Fruit fly (Drosophila melanogaster) whole organism, embryonic: ENCODE results near the gene Rab9Fa.

Experiments
- Bgb ChIP-seq: fragments of 200-800 bp; sonication (Bioruptor generic); IDR thresholded peaks from 2 replicates; pipeline ENCODE4 v1.3.6; 2022; ENCODE audit warnings: missing biosample characterization, missing genetic modification characterization; ENCODE audit not compliant: partially characterized antibody
- CG10274 ChIP-seq: fragments of 200-800 bp; sonication (Bioruptor generic); optimal IDR thresholded peaks from 3 replicates; lab custom pipeline; 2017; ENCODE audit warnings: missing biosample characterization, mild to moderate bottlenecking, missing genetic modification characterization
- CG10462 ChIP-seq: fragments of 200-800 bp; sonication (Bioruptor generic); optimal IDR thresholded peaks from 2 replicates; lab custom pipeline; 2016; ENCODE audit warnings: missing biosample characterization, missing genetic modification characterization
- CG10959 ChIP-seq: fragments of 200-800 bp; sonication (Bioruptor generic); IDR thresholded peaks from 2 replicates; pipeline ENCODE4 v1.3.6; 2022; ENCODE audit warnings: missing biosample characterization, missing genetic modification characterization
- CG12155 ChIP-seq: fragments of 200-800 bp; sonication (Bioruptor generic); optimal IDR thresholded peaks from 3 replicates; lab custom pipeline; 2016; ENCODE audit warnings: missing biosample characterization, missing genetic modification characterization
- CG12236 ChIP-seq: fragments of 200-800 bp; sonication (Bioruptor generic); optimal IDR thresholded peaks from 2 replicates; lab custom pipeline; 2016; ENCODE audit warnings: missing biosample characterization, missing genetic modification characterization
- CG13775 ChIP-seq: fragments of 200-800 bp; sonication (Bioruptor generic); optimal IDR thresholded peaks from 3 replicates; lab custom pipeline; 2017; ENCODE audit warnings: missing biosample characterization, mild to moderate bottlenecking, missing genetic modification characterization
- CG13894 ChIP-seq: fragments of 200-800 bp; sonication (Bioruptor generic); optimal IDR thresholded peaks from 3 replicates; lab custom pipeline; 2018; ENCODE audit warnings: missing biosample characterization, mild to moderate bottlenecking, missing genetic modification characterization, moderate library complexity
- CG14667 ChIP-seq: fragments of 200-800 bp; sonication (Bioruptor generic); IDR thresholded peaks from 2 replicates; pipeline ENCODE4 v1.3.6; 2022; ENCODE audit warnings: missing biosample characterization, missing genetic modification characterization
- CG15601 ChIP-seq: fragments of 200-800 bp; sonication (Bioruptor generic); optimal IDR thresholded peaks from 3 replicates; lab custom pipeline; 2019; ENCODE audit warnings: missing biosample characterization, mild to moderate bottlenecking, missing genetic modification characterization, moderate library complexity
- CG1603 ChIP-seq: fragments of 200-800 bp; sonication (Bioruptor generic); optimal IDR thresholded peaks from 2 replicates; lab custom pipeline; 2019; ENCODE audit warnings: missing biosample characterization, mild to moderate bottlenecking, missing genetic modification characterization, moderate library complexity
- CG17361 ChIP-seq: fragments of 200-800 bp; sonication (Bioruptor generic); IDR thresholded peaks from 3 replicates; pipeline ENCODE4 v1.3.6; 2022; ENCODE audit warnings: missing biosample characterization, missing genetic modification characterization
- CG18011 ChIP-seq: fragments of 200-800 bp; sonication (Bioruptor generic); optimal IDR thresholded peaks from 2 replicates; lab custom pipeline; 2017; ENCODE audit warnings: missing biosample characterization, missing genetic modification characterization, mild to moderate bottlenecking, moderate library complexity, missing genotype
- CG18619 ChIP-seq: fragments of 200-800 bp; sonication (Bioruptor generic); optimal IDR thresholded peaks from 3 replicates; lab custom pipeline; 2017; ENCODE audit warnings: missing biosample characterization, mild to moderate bottlenecking, missing genetic modification characterization
- CG3065 ChIP-seq: fragments of 200-800 bp; sonication (Bioruptor generic); optimal IDR thresholded peaks from 2 replicates; lab custom pipeline; 2016; ENCODE audit warnings: missing biosample characterization, missing genetic modification characterization
- CG4730 ChIP-seq: fragments of 200-800 bp; sonication (Bioruptor generic); IDR thresholded peaks from 2 replicates; pipeline ENCODE4 v1.3.6; 2022; ENCODE audit warnings: missing biosample characterization, missing genetic modification characterization
- CG7357 ChIP-seq: fragments of 200-800 bp; sonication (Bioruptor generic); IDR thresholded peaks from 3 replicates; pipeline ENCODE4 v1.3.6; 2022; ENCODE audit warnings: missing biosample characterization, missing genetic modification characterization
- CG7745 ChIP-seq: fragments of 200-800 bp; sonication (Bioruptor generic); optimal IDR thresholded peaks from 2 replicates; lab custom pipeline; 2018; ENCODE audit warnings: missing biosample characterization, mild to moderate bottlenecking, missing genetic modification characterization, moderate library complexity
- CG8924 ChIP-seq: fragments of 200-800 bp; optimal IDR thresholded peaks from 3 replicates; lab custom pipeline; 2019; ENCODE audit warnings: missing biosample characterization, mild to moderate bottlenecking, missing genetic modification characterization, moderate library complexity
- CG9727 ChIP-seq: fragments of 200-800 bp; sonication (Bioruptor generic); optimal IDR thresholded peaks from 3 replicates; lab custom pipeline; 2017; ENCODE audit warnings: missing biosample characterization, mild to moderate bottlenecking, missing genetic modification characterization
- Chrac-16 ChIP-seq: fragments of 200-800 bp; sonication (Bioruptor generic); optimal IDR thresholded peaks from 3 replicates; lab custom pipeline; 2016; ENCODE audit warnings: missing biosample characterization, missing genetic modification characterization
- D ChIP-seq, 2 experiments: fragments of 200-800 bp in 1 of 2; fragments of >200 bp in 1 of 2; sonication (Bioruptor generic) in 1 of 2; optimal IDR thresholded peaks; 2 replicates in 1 of 2; 3 replicates in 1 of 2; lab custom pipeline; 2017; ENCODE audit warnings: mild to moderate bottlenecking in 1 of 2, missing biosample characterization in 1 of 2, missing genetic modification characterization in 1 of 2, missing genetic modification reagents in 1 of 2
- D19B ChIP-seq: fragments of 200-800 bp; sonication (Bioruptor generic); optimal IDR thresholded peaks from 2 replicates; lab custom pipeline; 2017; ENCODE audit warnings: missing biosample characterization, mild to moderate bottlenecking, missing genetic modification characterization
- HLH4C ChIP-seq: fragments of 200-800 bp; sonication (Bioruptor generic); IDR thresholded peaks from 3 replicates; pipeline ENCODE4 v1.3.6; 2022; ENCODE audit warnings: missing biosample characterization, missing genetic modification characterization; ENCODE audit not compliant: partially characterized antibody
- Hr39 ChIP-seq: fragments of >200 bp; optimal IDR thresholded peaks from 2 replicates; lab custom pipeline; 2017
- Kr ChIP-seq: fragments of 200-800 bp; sonication (Bioruptor generic); optimal IDR thresholded peaks from 2 replicates; lab custom pipeline; 2017; ENCODE audit warnings: missing biosample characterization, mild to moderate bottlenecking, missing genetic modification characterization
- Nf-YB ChIP-seq: fragments of 200-800 bp; sonication (Bioruptor generic); optimal IDR thresholded peaks from 3 replicates; lab custom pipeline; 2019; ENCODE audit warnings: missing biosample characterization, mild to moderate bottlenecking, missing genetic modification characterization, moderate library complexity
- Ravus ChIP-seq: fragments of 200-800 bp; sonication (Bioruptor generic); IDR thresholded peaks from 2 replicates; pipeline ENCODE4 v1.3.6; 2022; ENCODE audit warnings: missing biosample characterization, missing genetic modification characterization
- Rx ChIP-seq: fragments of 200-800 bp; sonication (Bioruptor generic); IDR thresholded peaks from 2 replicates; pipeline ENCODE4 v1.3.6; 2022; ENCODE audit warnings: missing biosample characterization, missing genetic modification characterization
- Xrp1 ChIP-seq: fragments of 200-800 bp; sonication (Bioruptor generic); IDR thresholded peaks from 2 replicates; pipeline ENCODE4 v1.3.6; 2022; ENCODE audit warnings: missing biosample characterization, missing genetic modification characterization
- YL-1 ChIP-seq: fragments of 200-800 bp; sonication (Bioruptor generic); optimal IDR thresholded peaks from 3 replicates; lab custom pipeline; 2017; ENCODE audit warnings: missing biosample characterization, mild to moderate bottlenecking, missing genetic modification characterization
- abd-A ChIP-seq: fragments of 200-800 bp; sonication (Bioruptor generic); optimal IDR thresholded peaks from 3 replicates; lab custom pipeline; 2019; ENCODE audit warnings: missing biosample characterization, mild to moderate bottlenecking, missing genetic modification characterization, moderate library complexity
- ash1 ChIP-seq: fragments of 200-800 bp; sonication (Bioruptor generic); optimal IDR thresholded peaks from 2 replicates; lab custom pipeline; 2018; ENCODE audit warnings: missing biosample characterization, mild to moderate bottlenecking, missing genetic modification characterization
- cg ChIP-seq: fragments of 200-800 bp; sonication (Bioruptor generic); optimal IDR thresholded peaks from 3 replicates; lab custom pipeline; 2019; ENCODE audit warnings: missing biosample characterization, mild to moderate bottlenecking, missing genetic modification characterization, moderate library complexity
- fd102C ChIP-seq: fragments of 200-800 bp; sonication (Bioruptor generic); optimal IDR thresholded peaks from 2 replicates; lab custom pipeline; 2018; ENCODE audit warnings: missing biosample characterization, mild to moderate bottlenecking, missing genetic modification characterization, moderate library complexity
- fu2 ChIP-seq: fragments of 200-800 bp; sonication (Bioruptor generic); optimal IDR thresholded peaks from 2 replicates; lab custom pipeline; 2016; ENCODE audit warnings: missing biosample characterization, missing genetic modification characterization
- gem ChIP-seq: fragments of 200-800 bp; sonication (Bioruptor generic); optimal IDR thresholded peaks from 2 replicates; lab custom pipeline; 2019; ENCODE audit warnings: missing biosample characterization, mild to moderate bottlenecking, missing genetic modification characterization, moderate library complexity
- klu ChIP-seq: fragments of 200-800 bp; sonication (Bioruptor generic); IDR thresholded peaks from 2 replicates; pipeline ENCODE4 v1.3.6; 2022; ENCODE audit warnings: missing biosample characterization, missing genetic modification characterization
- lilli ChIP-seq: fragments of 200-800 bp; sonication (Bioruptor generic); optimal IDR thresholded peaks from 3 replicates; lab custom pipeline; 2016; ENCODE audit warnings: missing biosample characterization, missing genetic modification characterization
- oc ChIP-seq: fragments of 200-800 bp; sonication (Bioruptor generic); optimal IDR thresholded peaks from 2 replicates; lab custom pipeline; 2018; ENCODE audit warnings: missing biosample characterization, mild to moderate bottlenecking, missing genetic modification characterization, moderate library complexity
- ranshi ChIP-seq: fragments of 200-800 bp; sonication (Bioruptor generic); IDR thresholded peaks from 2 replicates; pipeline ENCODE4 v1.3.6; 2022; ENCODE audit warnings: missing biosample characterization, missing genetic modification characterization
- salm ChIP-seq: fragments of 200-800 bp; sonication (Bioruptor generic); optimal IDR thresholded peaks from 2 replicates; lab custom pipeline; 2018; ENCODE audit warnings: missing biosample characterization, mild to moderate bottlenecking, missing genetic modification characterization
- sisA ChIP-seq: fragments of 200-800 bp; sonication (Bioruptor generic); IDR thresholded peaks from 2 replicates; pipeline ENCODE4 v1.3.6; 2022; ENCODE audit warnings: missing biosample characterization, missing genetic modification characterization
- sna ChIP-seq: fragments of 200-800 bp; sonication (Bioruptor generic); IDR thresholded peaks from 2 replicates; pipeline ENCODE4 v1.3.6; 2022; ENCODE audit warnings: missing biosample characterization, missing genetic modification characterization; ENCODE audit not compliant: partially characterized antibody
- ssp ChIP-seq: fragments of 200-800 bp; sonication (Bioruptor generic); IDR thresholded peaks from 2 replicates; pipeline ENCODE4 v1.3.6; 2022; ENCODE audit warnings: missing biosample characterization, missing genetic modification characterization
- tll ChIP-seq, 2 experiments: fragments of 200-800 bp in 1 of 2; fragments of >200 bp in 1 of 2; sonication (Bioruptor generic) in 1 of 2; optimal IDR thresholded peaks; 2 replicates each; lab custom pipeline; 2017 to 2019; ENCODE audit warnings: missing biosample characterization in 2 of 2, missing genetic modification characterization in 2 of 2, mild to moderate bottlenecking in 1 of 2, moderate library complexity in 1 of 2
- trem ChIP-seq: fragments of 200-800 bp; optimal IDR thresholded peaks from 3 replicates; lab custom pipeline; 2019; ENCODE audit warnings: missing biosample characterization, mild to moderate bottlenecking, missing genetic modification characterization, moderate library complexity
- trh ChIP-seq: fragments of 200-800 bp; sonication (Bioruptor generic); optimal IDR thresholded peaks from 2 replicates; lab custom pipeline; 2016; ENCODE audit warnings: missing biosample characterization, missing genetic modification characterization
- unc-4 ChIP-seq: fragments of 200-800 bp; sonication (Bioruptor generic); IDR thresholded peaks from 2 replicates; pipeline ENCODE4 v1.3.6; 2022; ENCODE audit warnings: missing biosample characterization, missing genetic modification characterization; ENCODE audit not compliant: partially characterized antibody
- zen ChIP-seq: fragments of 200-800 bp; sonication (Bioruptor generic); optimal IDR thresholded peaks from 3 replicates; lab custom pipeline; 2018; ENCODE audit warnings: missing biosample characterization, mild to moderate bottlenecking, missing genetic modification characterization, moderate library complexity

The Rab9Fa gene

DNA sequence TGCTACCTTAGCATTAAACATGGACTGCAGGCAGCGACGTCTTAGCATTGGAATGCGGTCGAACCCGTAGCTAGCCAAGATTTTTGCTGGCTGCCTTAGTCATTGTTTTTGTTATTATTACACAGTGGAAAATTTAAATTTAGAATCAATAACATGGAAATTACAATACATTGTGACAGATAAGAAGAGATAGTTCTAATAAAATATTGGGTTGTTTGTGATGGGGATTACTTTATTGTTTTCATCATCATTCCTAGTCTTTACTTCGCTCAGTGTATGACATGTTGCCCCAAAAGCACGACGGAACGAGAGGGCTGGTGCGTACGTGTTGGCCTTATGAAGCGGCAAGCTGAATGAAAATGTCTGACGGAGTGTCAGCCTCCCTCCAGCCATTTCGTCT lies 14.2 kb downstream of the Rab9Fa start (continued):
- TF ChIP-seq D19B (GFP tag; lab: Kevin White, UChicago), result peak; percentile 30
- TF ChIP-seq Xrp1, result peak; percentile 83
- peak; percentile 63 for TF ChIP-seq abd-A (tag; lab: Kevin White, UChicago)
- TF ChIP-seq Ravus (GFP tag; lab: Robert Waterston, UW), result peak; percentile 40
- peak; percentile 37 for TF ChIP-seq trh (GFP tag; lab: Kevin White, UChicago)
- TF ChIP-seq Bgb (GFP tag; lab: Robert Waterston, UW), result no peak
- no peak for TF ChIP-seq ash1 (GFP tag; lab: Kevin White, UChicago)
- TF ChIP-seq CG10959, result peak; percentile 64
- peak; percentile 89 for TF ChIP-seq oc (tag; lab: Kevin White, UChicago)
- TF ChIP-seq sisA (GFP tag; lab: Robert Waterston, UW), result peak; percentile 82
- TF ChIP-seq CG1603, result peak; percentile 88
- peak; percentile 76 for TF ChIP-seq Chrac-16 (GFP tag; lab: Kevin White, UChicago)
- no peak for TF ChIP-seq D (optimal IDR thresholded peaks at IDR 0.05; lab: Kevin White, UChicago)
- peak; percentile 70 for TF ChIP-seq D (GFP tag; optimal IDR thresholded peaks at IDR 0.05; lab: Kevin White, UChicago)
- peak; percentile 64 for TF ChIP-seq zen
- no peak for TF ChIP-seq Kr (GFP tag; lab: Kevin White, UChicago)
- peak; percentile 8 for TF ChIP-seq CG18011 (GFP tag; lab: Kevin White, UChicago)
- peak; percentile 81 for TF ChIP-seq ranshi (GFP tag; lab: Robert Waterston, UW)
- TF ChIP-seq CG12236, result peak; percentile 54
- peak; percentile 48 for TF ChIP-seq CG12155 (GFP tag; lab: Kevin White, UChicago)
- TF ChIP-seq klu (GFP tag; lab: Robert Waterston, UW), result peak; percentile 45; the same call in 1 of the 2 replicates
- TF ChIP-seq CG17361 (GFP tag; lab: Robert Waterston, UW), result peak; percentile 78
- TF ChIP-seq CG15601 (tag; lab: Kevin White, UChicago), result peak; percentile 62
- peak; percentile 91 for TF ChIP-seq gem (tag; lab: Kevin White, UChicago)
- TF ChIP-seq CG18619 (GFP tag; lab: Kevin White, UChicago), result peak; percentile 60
- peak; percentile 36 for TF ChIP-seq CG10274 (GFP tag; lab: Kevin White, UChicago)
- no peak for TF ChIP-seq Hr39 (lab: Kevin White, UChicago)
- TF ChIP-seq CG8924 (tag; lab: Kevin White, UChicago), result peak; percentile 88
- TF ChIP-seq cg, result no peak
- peak; percentile 54 for TF ChIP-seq fu2 (GFP tag; lab: Kevin White, UChicago)
- peak; percentile 83 for TF ChIP-seq salm (tag; lab: Kevin White, UChicago)
- peak; percentile 54 for TF ChIP-seq CG13775 (GFP tag; lab: Kevin White, UChicago)
- no peak for TF ChIP-seq fd102C (GFP tag; lab: Kevin White, UChicago)
- TF ChIP-seq CG10462 (GFP tag; lab: Kevin White, UChicago), result peak; percentile 67
- TF ChIP-seq CG4730, result peak; percentile 68
- TF ChIP-seq unc-4, result no peak
- TF ChIP-seq CG14667 (GFP tag; lab: Robert Waterston, UW), result peak; percentile 77
- TF ChIP-seq CG3065, result peak; percentile 25
- no peak for TF ChIP-seq CG7745
- peak; percentile 78 for TF ChIP-seq CG9727 (GFP tag; lab: Kevin White, UChicago)
- peak; percentile 58 for TF ChIP-seq trem (tag; lab: Kevin White, UChicago)
- peak; percentile 13 for TF ChIP-seq YL-1 (GFP tag; lab: Kevin White, UChicago)
- TF ChIP-seq Rx (GFP tag; lab: Robert Waterston, UW), result peak; percentile 70; the same call in 1 of the 2 replicates
- peak; percentile 81 for TF ChIP-seq lilli
- peak; percentile 70 for TF ChIP-seq CG7357
- peak; percentile 68 for TF ChIP-seq ssp
- TF ChIP-seq sna (GFP tag; lab: Robert Waterston, UW), result no peak
- no peak for TF ChIP-seq CG13894
- no peak for TF ChIP-seq HLH4C (GFP tag; lab: Robert Waterston, UW)
- TF ChIP-seq tll (GFP tag; optimal IDR thresholded peaks at IDR 0.05; lab: Kevin White, UChicago), result no peak
- TF ChIP-seq Nf-YB (GFP tag; lab: Kevin White, UChicago), result peak; percentile 55
